Worm (Caenorhabditis elegans) whole organism, L4 larva: Measurements from ENCODE around the gene mogs-1.
A peak's percentile ranks its signal among the peaks of the same experiment; 100 is the strongest.

ENCODE experiments used
- fos-1 ChIP-seq: fragments of 150-350 bp; optimal IDR thresholded peaks from 2 replicates; lab custom pipeline; 2014; ENCODE audit warnings: missing biosample characterization, missing genetic modification characterization
- mdt-29 ChIP-seq: fragments of 200-800 bp; sonication (Bioruptor generic); IDR thresholded peaks from 2 replicates; pipeline ENCODE4 v1.3.6; 2022; ENCODE audit warnings: missing genetic modification reagents, missing genetic modification characterization, missing compliant biosample characterization
- nhr-11 ChIP-seq: fragments of 150-350 bp; optimal IDR thresholded peaks from 2 replicates; lab custom pipeline; 2014; ENCODE audit warnings: missing biosample characterization, missing genetic modification characterization
- nhr-111 ChIP-seq: fragments of 200-800 bp; sonication (Bioruptor generic); optimal IDR thresholded peaks from 2 replicates; lab custom pipeline; 2018; ENCODE audit warnings: mild to moderate bottlenecking, missing genetic modification characterization, missing compliant biosample characterization
- unc-62 ChIP-seq, 3 experiments: fragments of 150-350 bp in 1 of 3; sonication (generic microtip); optimal IDR thresholded peaks in 2 of 3; peaks in 1 of 3; 1 replicate in 1 of 3; 2 replicates in 2 of 3; lab custom pipeline; 2014 to 2017; ENCODE audit warnings: missing biosample characterization in 3 of 3, missing genetic modification characterization in 3 of 3, missing genetic modification reagents in 3 of 3, missing genotype in 1 of 3
- zag-1 ChIP-seq: fragments of 150-350 bp; optimal IDR thresholded peaks from 2 replicates; lab custom pipeline; 2014; ENCODE audit warnings: missing biosample characterization, missing genetic modification characterization

- TF ChIP-seq mdt-29 (GFP tag; lab: Robert Waterston, UW) (no peak), nhr-11 (no peak), unc-62 (GFP tag; optimal IDR thresholded peaks at IDR 0.05 in 1 of 2; lab: Kevin White, UChicago) (peak in 1 of 2 experiments; percentile 95), unc-62 (tag; optimal IDR thresholded peaks at IDR 0.05; lab: Kevin White, UChicago) (no peak), fos-1 (tag; lab: Kevin White, UChicago) (no peak), zag-1 (tag; lab: Kevin White, UChicago) (no peak), nhr-111 (no peak)
These were observed 50.0 kb downstream of the mogs-1 start for ce11 chrIV:10971636-10972199.
